Fruit fly (Drosophila melanogaster) whole organism, embryonic: ENCODE measurements around the gene CG1986.
A peak's percentile ranks its signal among the peaks of the same experiment; 100 is the strongest.

Source experiments
- BtbVII ChIP-seq: fragments of 200-800 bp; sonication (Bioruptor generic); optimal IDR thresholded peaks from 3 replicates; lab custom pipeline; 2017; ENCODE audit warnings: missing biosample characterization, mild to moderate bottlenecking, missing genetic modification characterization
- CG10209 ChIP-seq: fragments of 200-800 bp; sonication (Bioruptor generic); optimal IDR thresholded peaks from 3 replicates; lab custom pipeline; 2017; ENCODE audit warnings: missing biosample characterization, mild to moderate bottlenecking, missing genetic modification characterization, missing genetic modification reagents
- CG10321 ChIP-seq: fragments of 200-800 bp; sonication (Bioruptor generic); IDR thresholded peaks from 2 replicates; pipeline ENCODE4 v1.3.6; 2022; ENCODE audit warnings: missing biosample characterization, missing genetic modification characterization
- CG10654 ChIP-seq: fragments of 200-800 bp; sonication (Bioruptor generic); optimal IDR thresholded peaks from 2 replicates; lab custom pipeline; 2016; ENCODE audit warnings: missing biosample characterization, missing genetic modification characterization
- CG11085 ChIP-seq: fragments of 200-800 bp; sonication (Bioruptor generic); IDR thresholded peaks from 2 replicates; pipeline ENCODE4 v1.3.6; 2022; ENCODE audit warnings: missing biosample characterization, missing genetic modification characterization
- CG12236 ChIP-seq: fragments of 200-800 bp; sonication (Bioruptor generic); optimal IDR thresholded peaks from 2 replicates; lab custom pipeline; 2016; ENCODE audit warnings: missing biosample characterization, missing genetic modification characterization
- CG13624 ChIP-seq: fragments of 200-800 bp; sonication (Bioruptor generic); optimal IDR thresholded peaks from 2 replicates; lab custom pipeline; 2016; ENCODE audit warnings: missing biosample characterization, missing genetic modification characterization
- CG13775 ChIP-seq: fragments of 200-800 bp; sonication (Bioruptor generic); optimal IDR thresholded peaks from 3 replicates; lab custom pipeline; 2017; ENCODE audit warnings: missing biosample characterization, mild to moderate bottlenecking, missing genetic modification characterization
- CG13894 ChIP-seq: fragments of 200-800 bp; sonication (Bioruptor generic); optimal IDR thresholded peaks from 3 replicates; lab custom pipeline; 2018; ENCODE audit warnings: missing biosample characterization, mild to moderate bottlenecking, missing genetic modification characterization, moderate library complexity
- CG14050 ChIP-seq: fragments of 200-800 bp; sonication (Bioruptor generic); IDR thresholded peaks from 3 replicates; pipeline ENCODE4 v1.3.6; 2022; ENCODE audit warnings: missing biosample characterization, missing genetic modification characterization
- CG14441 ChIP-seq: fragments of 200-800 bp; sonication (Bioruptor generic); IDR thresholded peaks from 2 replicates; pipeline ENCODE4 v1.3.6; 2022; ENCODE audit warnings: missing biosample characterization, missing genetic modification characterization
- CG1647 ChIP-seq: fragments of 200-800 bp; sonication (Bioruptor generic); optimal IDR thresholded peaks from 3 replicates; lab custom pipeline; 2016; ENCODE audit warnings: missing biosample characterization, missing genetic modification characterization
- CG17359 ChIP-seq: fragments of 200-800 bp; sonication (Bioruptor generic); optimal IDR thresholded peaks from 3 replicates; lab custom pipeline; 2018; ENCODE audit warnings: missing biosample characterization, mild to moderate bottlenecking, missing genetic modification characterization, moderate library complexity
- CG17361 ChIP-seq: fragments of 200-800 bp; sonication (Bioruptor generic); IDR thresholded peaks from 3 replicates; pipeline ENCODE4 v1.3.6; 2022; ENCODE audit warnings: missing biosample characterization, missing genetic modification characterization
- CG2129 ChIP-seq: fragments of 200-800 bp; sonication (Bioruptor generic); IDR thresholded peaks from 2 replicates; pipeline ENCODE4 v1.3.6; 2022; ENCODE audit warnings: missing biosample characterization, missing genetic modification characterization; ENCODE audit not compliant: partially characterized antibody
- CG2202 ChIP-seq: fragments of 200-800 bp; sonication (Bioruptor generic); optimal IDR thresholded peaks from 2 replicates; lab custom pipeline; 2018; ENCODE audit warnings: missing biosample characterization, mild to moderate bottlenecking, missing genetic modification characterization
- CG4854 ChIP-seq: fragments of 200-800 bp; sonication (Bioruptor generic); optimal IDR thresholded peaks from 2 replicates; lab custom pipeline; 2016; ENCODE audit warnings: missing biosample characterization, missing genetic modification characterization, inconsistent platforms
- CG6272 ChIP-seq: fragments of 200-800 bp; sonication (Bioruptor generic); IDR thresholded peaks from 2 replicates; pipeline ENCODE4 v1.3.6; 2022; ENCODE audit warnings: missing biosample characterization, missing genetic modification characterization
- CG6689 ChIP-seq: fragments of 200-800 bp; sonication (Bioruptor generic); IDR thresholded peaks from 2 replicates; pipeline ENCODE4 v1.3.6; 2022; ENCODE audit warnings: missing biosample characterization, missing genetic modification characterization
- CG7556 ChIP-seq: fragments of 200-800 bp; sonication (Bioruptor generic); optimal IDR thresholded peaks from 2 replicates; lab custom pipeline; 2017; ENCODE audit warnings: missing biosample characterization, mild to moderate bottlenecking, missing genetic modification characterization
- CoRest ChIP-seq: fragments of 200-800 bp; sonication (Bioruptor generic); optimal IDR thresholded peaks from 3 replicates; lab custom pipeline; 2018; ENCODE audit warnings: missing biosample characterization, mild to moderate bottlenecking, missing genetic modification characterization, moderate library complexity
- Dad ChIP-seq: fragments of 200-800 bp; sonication (Bioruptor generic); optimal IDR thresholded peaks from 3 replicates; lab custom pipeline; 2016; ENCODE audit warnings: missing biosample characterization, missing genetic modification characterization
- Deaf1 ChIP-seq: fragments of 200-800 bp; optimal IDR thresholded peaks from 3 replicates; lab custom pipeline; 2019; ENCODE audit warnings: missing biosample characterization, mild to moderate bottlenecking, missing genetic modification characterization, moderate library complexity
- H15 ChIP-seq: fragments of 200-800 bp; sonication (Bioruptor generic); IDR thresholded peaks from 3 replicates; pipeline ENCODE4 v1.3.6; 2022; ENCODE audit warnings: missing biosample characterization, missing genetic modification characterization
- HHEX ChIP-seq: fragments of 200-800 bp; sonication (Bioruptor generic); optimal IDR thresholded peaks from 3 replicates; lab custom pipeline; 2017; ENCODE audit warnings: missing biosample characterization, mild to moderate bottlenecking, missing genetic modification characterization, missing genetic modification reagents
- Hey ChIP-seq: fragments of 200-800 bp; sonication (Bioruptor generic); optimal IDR thresholded peaks from 3 replicates; lab custom pipeline; 2018; ENCODE audit warnings: missing biosample characterization, mild to moderate bottlenecking, missing genetic modification characterization
- HmgZ ChIP-seq: fragments of 200-800 bp; sonication (Bioruptor generic); optimal IDR thresholded peaks from 2 replicates; lab custom pipeline; 2018; ENCODE audit warnings: missing biosample characterization, mild to moderate bottlenecking, missing genetic modification characterization
- MBD-R2 ChIP-seq: fragments of 200-800 bp; sonication (Bioruptor generic); IDR thresholded peaks from 2 replicates; pipeline ENCODE4 v1.3.6; 2022; ENCODE audit warnings: missing biosample characterization, missing genetic modification characterization
- MESR4 ChIP-seq: fragments of 200-800 bp; sonication (Bioruptor generic); optimal IDR thresholded peaks from 2 replicates; lab custom pipeline; 2018; ENCODE audit warnings: missing biosample characterization, mild to moderate bottlenecking, missing genetic modification characterization, moderate library complexity
- Max ChIP-seq: fragments of 200-800 bp; sonication (Bioruptor generic); optimal IDR thresholded peaks from 2 replicates; lab custom pipeline; 2016; ENCODE audit warnings: missing biosample characterization, mild to moderate bottlenecking, missing genetic modification characterization
- Med ChIP-seq: fragments of 200-800 bp; sonication (Bioruptor generic); peaks from one replicate; lab custom pipeline; 2016; ENCODE audit warnings: missing biosample characterization, missing genetic modification characterization, mild to moderate bottlenecking, inconsistent platforms, moderate library complexity
- Nf-YA ChIP-seq: fragments of 200-800 bp; sonication (Bioruptor generic); IDR thresholded peaks from 2 replicates; pipeline ENCODE4 v1.3.6; 2022; ENCODE audit warnings: missing biosample characterization, missing genetic modification characterization
- Ravus ChIP-seq: fragments of 200-800 bp; sonication (Bioruptor generic); IDR thresholded peaks from 2 replicates; pipeline ENCODE4 v1.3.6; 2022; ENCODE audit warnings: missing biosample characterization, missing genetic modification characterization
- Sry-δ ChIP-seq: fragments of 200-800 bp; sonication (Bioruptor generic); optimal IDR thresholded peaks from 2 replicates; lab custom pipeline; 2016; ENCODE audit warnings: missing biosample characterization, missing genetic modification characterization
- al ChIP-seq: fragments of 200-800 bp; sonication (Bioruptor generic); IDR thresholded peaks from 2 replicates; pipeline ENCODE4 v1.3.6; 2022; ENCODE audit warnings: missing biosample characterization, missing genetic modification characterization
- dm ChIP-seq: fragments of 200-800 bp; sonication (Bioruptor generic); optimal IDR thresholded peaks from 3 replicates; lab custom pipeline; 2016; ENCODE audit warnings: missing biosample characterization, missing genetic modification characterization
- emc ChIP-seq: fragments of 200-800 bp; sonication (Bioruptor generic); optimal IDR thresholded peaks from 2 replicates; lab custom pipeline; 2016; ENCODE audit warnings: missing biosample characterization, missing genetic modification characterization
- gce ChIP-seq: fragments of 200-800 bp; sonication (Bioruptor generic); IDR thresholded peaks from 3 replicates; pipeline ENCODE4 v1.3.6; 2022; ENCODE audit warnings: missing biosample characterization, missing genetic modification characterization
- ham ChIP-seq: fragments of 200-800 bp; sonication (Bioruptor generic); IDR thresholded peaks from 2 replicates; pipeline ENCODE4 v1.3.6; 2022; ENCODE audit warnings: missing biosample characterization, missing genetic modification characterization
- jing ChIP-seq: fragments of 200-800 bp; sonication (Bioruptor generic); optimal IDR thresholded peaks from 2 replicates; lab custom pipeline; 2018; ENCODE audit warnings: missing biosample characterization, mild to moderate bottlenecking, missing genetic modification characterization
- nau ChIP-seq: fragments of 200-800 bp; sonication (Bioruptor generic); optimal IDR thresholded peaks from 3 replicates; lab custom pipeline; 2017; ENCODE audit warnings: missing biosample characterization, mild to moderate bottlenecking, missing genetic modification characterization, missing genetic modification reagents
- nom ChIP-seq: fragments of 200-800 bp; sonication (Bioruptor generic); optimal IDR thresholded peaks from 2 replicates; lab custom pipeline; 2017; ENCODE audit warnings: missing biosample characterization, missing genetic modification characterization, mild to moderate bottlenecking, moderate library complexity, missing genetic modification reagents
- odd ChIP-seq: fragments of 200-800 bp; sonication (Bioruptor generic); optimal IDR thresholded peaks from 2 replicates; lab custom pipeline; 2017; ENCODE audit warnings: missing biosample characterization, mild to moderate bottlenecking, missing genetic modification characterization
- p53 ChIP-seq: fragments of 200-800 bp; sonication (Bioruptor generic); optimal IDR thresholded peaks from 2 replicates; lab custom pipeline; 2016; ENCODE audit warnings: missing biosample characterization, missing genetic modification characterization
- pb ChIP-seq: fragments of 200-800 bp; sonication (Bioruptor generic); optimal IDR thresholded peaks from 3 replicates; lab custom pipeline; 2016; ENCODE audit warnings: missing biosample characterization, missing genetic modification characterization
- phol ChIP-seq: fragments of 200-800 bp; sonication (Bioruptor generic); optimal IDR thresholded peaks from 3 replicates; lab custom pipeline; 2018; ENCODE audit warnings: missing biosample characterization, mild to moderate bottlenecking, missing genetic modification characterization, moderate library complexity
- pum ChIP-seq: fragments of 200-800 bp; sonication (Bioruptor generic); optimal IDR thresholded peaks from 2 replicates; lab custom pipeline; 2016; ENCODE audit warnings: missing biosample characterization, missing genetic modification characterization
- repo ChIP-seq: fragments of 200-800 bp; sonication (Bioruptor generic); optimal IDR thresholded peaks from 2 replicates; lab custom pipeline; 2016; ENCODE audit warnings: missing biosample characterization, missing genetic modification characterization
- unc-4 ChIP-seq: fragments of 200-800 bp; sonication (Bioruptor generic); IDR thresholded peaks from 2 replicates; pipeline ENCODE4 v1.3.6; 2022; ENCODE audit warnings: missing biosample characterization, missing genetic modification characterization; ENCODE audit not compliant: partially characterized antibody
- vnd ChIP-seq: fragments of 200-800 bp; sonication (Bioruptor generic); IDR thresholded peaks from 3 replicates; pipeline ENCODE4 v1.3.6; 2022; ENCODE audit warnings: missing biosample characterization, missing genetic modification characterization; ENCODE audit not compliant: partially characterized antibody
- zen ChIP-seq: fragments of 200-800 bp; sonication (Bioruptor generic); optimal IDR thresholded peaks from 3 replicates; lab custom pipeline; 2018; ENCODE audit warnings: missing biosample characterization, mild to moderate bottlenecking, missing genetic modification characterization, moderate library complexity
- zen2 ChIP-seq: fragments of 200-800 bp; sonication (Bioruptor generic); IDR thresholded peaks from 3 replicates; pipeline ENCODE4 v1.3.6; 2022; ENCODE audit warnings: missing biosample characterization, missing genetic modification characterization; ENCODE audit not compliant: partially characterized antibody

Gene CG1986

dm6 chrX:9911751-9912150 is 825 bp upstream of the CG1986 start (continued):
- no peak for TF ChIP-seq p53 (GFP tag; lab: Kevin White, UChicago)
- no peak for TF ChIP-seq gce (GFP tag; lab: Robert Waterston, UW)
- no peak for TF ChIP-seq CG1647
- TF ChIP-seq Ravus (GFP tag; lab: Robert Waterston, UW): no peak
- no peak for TF ChIP-seq CoRest (tag; lab: Kevin White, UChicago)
- TF ChIP-seq CG13894 (tag; lab: Kevin White, UChicago): no peak
- TF ChIP-seq Hey: no peak
- TF ChIP-seq repo: no peak
- peak; percentile 40 for TF ChIP-seq CG17359 (tag; lab: Kevin White, UChicago)
- TF ChIP-seq CG10654: no peak
- no peak for TF ChIP-seq BtbVII (GFP tag; lab: Kevin White, UChicago)
- TF ChIP-seq Dad: no peak
- TF ChIP-seq al: no peak
- no peak for TF ChIP-seq Max (GFP tag; lab: Kevin White, UChicago)
- peak; percentile 42 for TF ChIP-seq phol (tag; lab: Kevin White, UChicago)
- TF ChIP-seq CG12236 (GFP tag; lab: Kevin White, UChicago): no peak
- TF ChIP-seq zen (tag; lab: Kevin White, UChicago): no peak
- TF ChIP-seq MBD-R2: no peak
- no peak for TF ChIP-seq pb (GFP tag; lab: Kevin White, UChicago)
- no peak for TF ChIP-seq unc-4 (GFP tag; lab: Robert Waterston, UW)
- TF ChIP-seq CG6689 (GFP tag; lab: Robert Waterston, UW): peak; percentile 45; the same call in 1 of the 2 replicates
- TF ChIP-seq pum (GFP tag; lab: Kevin White, UChicago): no peak
- no peak for TF ChIP-seq vnd (GFP tag; lab: Robert Waterston, UW)
- TF ChIP-seq emc: no peak
- TF ChIP-seq dm (GFP tag; lab: Kevin White, UChicago): no peak
- no peak for TF ChIP-seq CG7556 (GFP tag; lab: Kevin White, UChicago)
- no peak for TF ChIP-seq ham
- no peak for TF ChIP-seq CG10321
- no peak for TF ChIP-seq odd (GFP tag; lab: Kevin White, UChicago)
- no peak for TF ChIP-seq CG13624 (GFP tag; lab: Kevin White, UChicago)
- TF ChIP-seq Sry-δ (GFP tag; lab: Kevin White, UChicago): no peak
- no peak for TF ChIP-seq CG10209 (GFP tag; lab: Kevin White, UChicago)
- TF ChIP-seq Med: peak; percentile 41
- TF ChIP-seq zen2 (GFP tag; lab: Robert Waterston, UW): no peak
- TF ChIP-seq CG14441: no peak
- peak; percentile 1 for TF ChIP-seq HHEX (GFP tag; lab: Kevin White, UChicago)
- no peak for TF ChIP-seq nau
- no peak for TF ChIP-seq CG13775 (GFP tag; lab: Kevin White, UChicago)
- no peak for TF ChIP-seq nom (GFP tag; lab: Kevin White, UChicago)
- TF ChIP-seq Nf-YA (GFP tag; lab: Robert Waterston, UW): no peak
- TF ChIP-seq CG2129 (GFP tag; lab: Robert Waterston, UW): no peak
- TF ChIP-seq MESR4: no peak
- no peak for TF ChIP-seq CG6272
- TF ChIP-seq CG14050 (GFP tag; lab: Robert Waterston, UW): no peak
- TF ChIP-seq CG4854 (GFP tag; lab: Kevin White, UChicago): no peak
- TF ChIP-seq H15: no peak
- TF ChIP-seq HmgZ: no peak
- TF ChIP-seq Deaf1 (tag; lab: Kevin White, UChicago): no peak
- TF ChIP-seq jing: no peak
- TF ChIP-seq CG2202 (tag; lab: Kevin White, UChicago): no peak
- no peak for TF ChIP-seq CG11085 (GFP tag; lab: Robert Waterston, UW)
- 0 out of 3 replicates have a peak, but pooled peaks have one; percentile 15 for TF ChIP-seq CG17361 (GFP tag; lab: Robert Waterston, UW)
